Worm (Caenorhabditis elegans) whole organism, L2 larva: ENCODE measurements around the gene srh-30.

Experiments
- elt-3 ChIP-seq: sonication (generic microtip); optimal IDR thresholded peaks from 2 replicates; lab custom pipeline; 2017; ENCODE audit warnings: missing biosample characterization, missing genetic modification characterization
- lin-11 ChIP-seq: fragments of 150-350 bp; sonication (generic microtip); optimal IDR thresholded peaks from 2 replicates; lab custom pipeline; 2014; ENCODE audit warnings: missing biosample characterization, missing genetic modification characterization, inconsistent platforms, mixed read lengths
- lin-13 ChIP-seq: fragments of 150-350 bp; optimal IDR thresholded peaks from 2 replicates; lab custom pipeline; 2014; ENCODE audit warnings: missing biosample characterization, missing genetic modification reagents, missing genetic modification characterization
- lin-39 ChIP-seq: fragments of 150-350 bp; optimal IDR thresholded peaks from 2 replicates; lab custom pipeline; 2014; ENCODE audit warnings: missing biosample characterization, missing genetic modification reagents, missing genetic modification characterization
- nhr-237 ChIP-seq: fragments of 150-350 bp; optimal IDR thresholded peaks from 2 replicates; lab custom pipeline; 2014; ENCODE audit warnings: missing biosample characterization, missing genetic modification characterization
- nhr-25 ChIP-seq: fragments of 150-350 bp; sonication (generic microtip); optimal IDR thresholded peaks from 3 replicates; lab custom pipeline; 2014; ENCODE audit warnings: missing biosample characterization, missing genetic modification characterization
- skn-1 ChIP-seq: sonication (generic microtip); optimal IDR thresholded peaks from 2 replicates; lab custom pipeline; 2017; ENCODE audit warnings: missing biosample characterization, missing genetic modification characterization
- snpc-4 ChIP-seq: fragments of 150-350 bp; optimal IDR thresholded peaks from 2 replicates; lab custom pipeline; 2014; ENCODE audit warnings: missing biosample characterization, missing genetic modification characterization
- unc-62 ChIP-seq: fragments of 150-350 bp; optimal IDR thresholded peaks from 2 replicates; lab custom pipeline; 2014; ENCODE audit warnings: missing biosample characterization, missing genetic modification reagents, missing genetic modification characterization

- no peak for TF ChIP-seq lin-11 (tag; lab: Kevin White, UChicago)
- no peak for TF ChIP-seq nhr-237 (tag; lab: Kevin White, UChicago)
- no peak for TF ChIP-seq unc-62 (GFP tag; lab: Kevin White, UChicago)
- TF ChIP-seq nhr-25 = no peak
- no peak for TF ChIP-seq lin-39 (tag; lab: Kevin White, UChicago)
- TF ChIP-seq skn-1 (tag; lab: Kevin White, UChicago) = no peak
- TF ChIP-seq snpc-4 (tag; lab: Kevin White, UChicago) = no peak
- TF ChIP-seq elt-3 (tag; lab: Kevin White, UChicago) = no peak
- TF ChIP-seq lin-13 (GFP tag; lab: Kevin White, UChicago) = no peak
These were observed 30.3 kb upstream of the srh-30 start, which contains the start of gene dmsr-10 for ce11 chrV:6801850-6802249.
